Worm (Caenorhabditis elegans): Measurements from ENCODE around the gene H06H21.11.

Gene H06H21.11

ce11 chrIV:4780129-4780528 is 27.0 kb downstream of the H06H21.11 start, which contains the start of gene set-15:
set-15 (minus strand) TSS chrIV:4780229.
- TF ChIP-seq mdl-1 (tag; optimal IDR thresholded peaks at IDR 0.05) = no peak
- no peak for TF ChIP-seq skn-1 (tag; optimal IDR thresholded peaks at IDR 0.05)
- TF ChIP-seq crh-2 (tag; optimal IDR thresholded peaks at IDR 0.05) = no peak
- no peak for TF ChIP-seq unc-55 (GFP tag; optimal IDR thresholded peaks at IDR 0.05)
- no peak for TF ChIP-seq nhr-237 (tag; optimal IDR thresholded peaks at IDR 0.05)
- TF ChIP-seq mab-5 (tag; optimal IDR thresholded peaks at IDR 0.05) = no peak
- no peak for TF ChIP-seq ceh-16 (tag; optimal IDR thresholded peaks at IDR 0.05)
- no peak for TF ChIP-seq unc-62 (GFP tag; optimal IDR thresholded peaks at IDR 0.05)
- TF ChIP-seq ztf-11 (tag; optimal IDR thresholded peaks at IDR 0.05) = no peak
- TF ChIP-seq F13H6.1 (tag; optimal IDR thresholded peaks at IDR 0.05) = no peak
- TF ChIP-seq C34F6.9 (tag; optimal IDR thresholded peaks at IDR 0.05) = no peak

ce11 chrIV:4776501-4776900 is 30.6 kb downstream of the H06H21.11 start:
- TF ChIP-seq skn-1 (tag; optimal IDR thresholded peaks at IDR 0.05) (no peak), nhr-237 (tag; optimal IDR thresholded peaks at IDR 0.05) (no peak), alr-1 (tag; optimal IDR thresholded peaks at IDR 0.05) (no peak), zag-1 (tag; optimal IDR thresholded peaks at IDR 0.05) (no peak), dmd-4 (tag; optimal IDR thresholded peaks at IDR 0.05) (no peak), Y55F3AM.14 (GFP tag; optimal IDR thresholded peaks at IDR 0.05) (no peak), mab-5 (tag; optimal IDR thresholded peaks at IDR 0.05) (no peak), nhr-21 (tag; optimal IDR thresholded peaks at IDR 0.05) (no peak), lin-13 (GFP tag; optimal IDR thresholded peaks at IDR 0.05) (no peak), unc-55 (GFP tag; optimal IDR thresholded peaks at IDR 0.05) (no peak), sma-9 (GFP tag; optimal IDR thresholded peaks at IDR 0.05) (no peak), sma-9 (tag; optimal IDR thresholded peaks at IDR 0.05) (no peak), ceh-82 (tag; optimal IDR thresholded peaks at IDR 0.05) (no peak), unc-39 (tag; optimal IDR thresholded peaks at IDR 0.05) (no peak), ama-1 (optimal IDR thresholded peaks at IDR 0.05) (no peak), unc-62 (GFP tag; optimal IDR thresholded peaks at IDR 0.05) (no peak), lin-39 (tag; optimal IDR thresholded peaks at IDR 0.05) (no peak), ZK546.5 (tag; optimal IDR thresholded peaks at IDR 0.05) (no peak), sem-4 (tag; optimal IDR thresholded peaks at IDR 0.05) (no peak), blmp-1 (tag; optimal IDR thresholded peaks at IDR 0.05; ENCODE audit: insufficient read depth) (no peak), nhr-12 (tag; optimal IDR thresholded peaks at IDR 0.05) (no peak)

ce11 chrIV:4776001-4776400 is 31.1 kb downstream of the H06H21.11 start, which contains the start of gene R11E3.19:
R11E3.19 (minus strand) TSS chrIV:4776101.
- TF ChIP-seq nhr-21 (tag; optimal IDR thresholded peaks at IDR 0.05) (no peak), nhr-10 (tag; optimal IDR thresholded peaks at IDR 0.05) (no peak), lsy-2 (tag; optimal IDR thresholded peaks at IDR 0.05) (no peak), crh-2 (tag; optimal IDR thresholded peaks at IDR 0.05) (no peak), peb-1 (tag; optimal IDR thresholded peaks at IDR 0.05) (no peak), dmd-4 (tag; optimal IDR thresholded peaks at IDR 0.05) (no peak), nhr-129 (tag; optimal IDR thresholded peaks at IDR 0.05) (no peak), gmeb-1 (tag; optimal IDR thresholded peaks at IDR 0.05) (no peak), unc-55 (GFP tag; optimal IDR thresholded peaks at IDR 0.05) (no peak), nhr-12 (tag; optimal IDR thresholded peaks at IDR 0.05) (no peak), fos-1 (tag; optimal IDR thresholded peaks at IDR 0.05) (no peak)

ce11 chrIV:4771792-4772191 is 35.3 kb downstream of the H06H21.11 start, which contains the start of gene R11E3.2:
R11E3.2 (plus strand) TSS chrIV:4772092.
- TF ChIP-seq lin-13 (GFP tag; optimal IDR thresholded peaks at IDR 0.05) (no peak), fos-1 (tag; optimal IDR thresholded peaks at IDR 0.05) (peak; percentile 29), gmeb-1 (tag; optimal IDR thresholded peaks at IDR 0.05) (no peak), crh-2 (tag; optimal IDR thresholded peaks at IDR 0.05) (no peak)

ce11 chrIV:4764422-4764821 is 42.7 kb downstream of the H06H21.11 start, which contains the start of gene npp-26:
npp-26 (plus strand) TSS chrIV:4764722.
- TF ChIP-seq gmeb-1 (tag; optimal IDR thresholded peaks at IDR 0.05) (no peak), lsy-2 (tag; optimal IDR thresholded peaks at IDR 0.05) (no peak), nhr-77 (tag; optimal IDR thresholded peaks at IDR 0.05) (no peak), fos-1 (tag; optimal IDR thresholded peaks at IDR 0.05) (no peak), mdl-1 (tag; optimal IDR thresholded peaks at IDR 0.05) (no peak), nhr-12 (tag; optimal IDR thresholded peaks at IDR 0.05) (no peak)

Measured in whole organism, L2 larva.